Worm (Caenorhabditis elegans) whole organism, L2 larva: ENCODE data around the gene nhr-179.

Experiments
- aly-2 ChIP-seq: fragments of 150-350 bp; optimal IDR thresholded peaks from 2 replicates; lab custom pipeline; 2014; ENCODE audit warnings: missing biosample characterization, missing genetic modification characterization
- ceh-16 ChIP-seq: fragments of 150-350 bp; optimal IDR thresholded peaks from 2 replicates; lab custom pipeline; 2014; ENCODE audit warnings: missing biosample characterization, missing genetic modification characterization
- crh-2 ChIP-seq: sonication (generic microtip); optimal IDR thresholded peaks from 2 replicates; lab custom pipeline; 2017; ENCODE audit warnings: missing biosample characterization, missing genetic modification characterization
- dmd-4 ChIP-seq: sonication (generic microtip); optimal IDR thresholded peaks from 2 replicates; lab custom pipeline; 2017; ENCODE audit warnings: missing biosample characterization, missing genetic modification characterization
- egl-27 ChIP-seq: sonication (generic microtip); optimal IDR thresholded peaks from 3 replicates; lab custom pipeline; 2017; ENCODE audit warnings: missing biosample characterization, missing genetic modification reagents, missing genetic modification characterization
- elt-3 ChIP-seq: sonication (generic microtip); optimal IDR thresholded peaks from 2 replicates; lab custom pipeline; 2017; ENCODE audit warnings: missing biosample characterization, missing genetic modification characterization
- lin-11 ChIP-seq: fragments of 150-350 bp; sonication (generic microtip); optimal IDR thresholded peaks from 2 replicates; lab custom pipeline; 2014; ENCODE audit warnings: missing biosample characterization, missing genetic modification characterization, inconsistent platforms, mixed read lengths
- nhr-12 ChIP-seq: fragments of 150-350 bp; optimal IDR thresholded peaks from 2 replicates; lab custom pipeline; 2014; ENCODE audit warnings: missing biosample characterization, missing genetic modification characterization
- nhr-23 ChIP-seq: fragments of 150-350 bp; optimal IDR thresholded peaks from 2 replicates; lab custom pipeline; 2014; ENCODE audit warnings: missing biosample characterization, missing genetic modification reagents, missing genetic modification characterization
- snpc-4 ChIP-seq: fragments of 150-350 bp; optimal IDR thresholded peaks from 2 replicates; lab custom pipeline; 2014; ENCODE audit warnings: missing biosample characterization, missing genetic modification characterization

- TF ChIP-seq aly-2 (tag; lab: Kevin White, UChicago) (no peak), crh-2 (no peak), ceh-16 (no peak), snpc-4 (tag; lab: Kevin White, UChicago) (no peak), lin-11 (tag; lab: Kevin White, UChicago) (no peak), nhr-12 (tag; lab: Kevin White, UChicago) (no peak), elt-3 (tag; lab: Kevin White, UChicago) (no peak), dmd-4 (no peak), egl-27 (tag; lab: Kevin White, UChicago) (no peak), nhr-23 (tag; lab: Kevin White, UChicago) (no peak)
These were observed 25.2 kb upstream of the nhr-179 start, which contains the start of gene alh-2 for ce11 chrV:1643886-1644285.
